Fruit fly (Drosophila melanogaster): ENCODE results near the gene CG11122.

DNA sequence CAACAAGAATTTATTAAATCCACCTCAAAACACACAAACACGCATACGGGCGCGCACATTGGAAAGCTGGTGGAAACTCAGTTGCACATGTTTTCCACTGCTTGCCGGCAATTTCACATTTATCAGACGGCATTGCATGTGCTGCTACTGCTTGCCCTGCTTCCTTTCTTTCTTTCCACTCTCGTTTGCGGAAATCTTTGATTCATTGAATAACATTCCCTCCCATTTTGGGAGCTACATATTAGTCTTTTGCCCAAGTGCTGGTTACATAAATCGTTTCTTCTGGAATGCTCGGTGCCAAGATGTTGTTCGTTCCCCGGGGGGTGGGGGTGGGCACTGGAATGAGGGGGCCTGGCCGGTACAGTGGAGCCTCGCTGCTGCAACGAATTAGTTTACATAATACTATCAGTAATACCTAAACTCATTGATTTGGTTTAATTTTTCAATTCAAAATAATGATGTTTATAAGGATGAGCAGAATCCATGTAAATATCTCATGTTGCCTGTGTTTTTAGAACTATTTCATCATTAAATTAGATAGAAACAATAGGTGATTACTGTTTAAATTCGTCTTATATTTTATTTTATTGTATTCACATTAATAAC lies 15.6 kb downstream of the CG11122 start:
- TF ChIP-seq Dif (GFP tag; optimal IDR thresholded peaks at IDR 0.05; ENCODE audit: partially characterized antibody) (no peak), ey (GFP tag; optimal IDR thresholded peaks at IDR 0.05) (no peak), foxo (GFP tag; optimal IDR thresholded peaks at IDR 0.05) (no peak)
